Worm (Caenorhabditis elegans): ENCODE data around the gene dmsr-4.

Gene dmsr-4

DNA sequence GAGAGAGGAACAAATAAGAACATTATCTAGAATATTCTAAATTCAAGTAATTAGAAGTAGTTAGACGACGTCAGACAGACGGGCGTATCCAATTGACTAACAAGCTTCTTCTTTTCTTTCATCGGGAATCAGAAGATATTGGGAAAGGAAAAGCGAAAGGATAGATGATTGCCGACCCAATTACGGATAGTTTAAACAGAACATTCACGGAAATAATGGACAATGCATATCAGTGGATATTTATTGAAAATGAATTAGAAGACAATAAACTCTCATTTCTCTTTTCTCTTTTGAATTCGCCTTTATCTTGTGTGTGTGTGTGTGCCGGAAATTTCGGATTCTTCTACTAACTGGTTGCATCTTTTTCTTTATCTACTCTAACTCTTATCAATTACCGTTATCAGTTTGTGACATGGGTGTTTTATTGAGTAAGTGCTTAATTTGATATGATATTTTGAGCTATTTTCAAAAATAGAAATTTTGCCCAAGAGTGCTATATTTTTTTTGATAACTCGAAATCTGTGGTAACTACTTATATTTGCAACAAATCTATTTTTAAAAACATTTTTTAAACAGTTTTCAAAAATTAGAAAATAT, 22.9 kb downstream of the dmsr-4 start:
- TF ChIP-seq blmp-1 (tag; optimal IDR thresholded peaks at IDR 0.05) (peak; percentile 90), mab-5 (tag; optimal IDR thresholded peaks at IDR 0.05) (no peak)

DNA sequence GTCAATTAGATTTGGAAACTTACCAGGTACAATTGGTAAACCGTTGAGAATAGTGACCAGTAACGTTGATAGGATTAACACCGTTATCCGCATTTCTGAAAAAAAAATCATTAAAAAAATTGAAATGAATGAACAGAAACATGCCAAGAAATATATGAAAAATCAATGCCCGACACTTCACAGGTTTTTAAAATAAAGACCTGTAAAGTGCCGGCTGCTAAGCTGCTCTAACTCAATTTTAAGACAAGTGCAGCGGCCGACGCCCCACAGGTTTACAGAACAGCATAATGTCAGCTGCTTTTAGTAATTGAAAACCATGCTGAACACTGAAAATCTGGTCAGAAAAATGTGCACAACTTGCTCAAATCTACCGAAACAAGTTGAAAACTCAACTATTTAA, 24.4 kb downstream of the dmsr-4 start, which contains the start of gene cbn-1:
Gene cbn-1, minus strand, starts transcription at position 101 of the 400 bp plus-strand sequence.
- TF ChIP-seq unc-39 (tag; optimal IDR thresholded peaks at IDR 0.05), result no peak
- TF ChIP-seq bed-3 (GFP tag; optimal IDR thresholded peaks at IDR 0.05), result no peak
- no peak for TF ChIP-seq lin-32 (GFP tag; optimal IDR thresholded peaks at IDR 0.05)
- no peak for TF ChIP-seq nhr-2 (tag; optimal IDR thresholded peaks at IDR 0.05)
- TF ChIP-seq unc-120 (tag; optimal IDR thresholded peaks at IDR 0.05; ENCODE audit: poor library complexity, severe bottlenecking), result no peak
- no peak for TF ChIP-seq nhr-76 (tag; optimal IDR thresholded peaks at IDR 0.05)
- TF ChIP-seq elt-3 (tag; optimal IDR thresholded peaks at IDR 0.05), result no peak
- no peak for TF ChIP-seq ceh-39 (tag; optimal IDR thresholded peaks at IDR 0.05)
- no peak for TF ChIP-seq lsy-2 (tag; optimal IDR thresholded peaks at IDR 0.05)
- no peak for TF ChIP-seq drap-1 (GFP tag; optimal IDR thresholded peaks at IDR 0.05)
- TF ChIP-seq sptf-1 (tag; optimal IDR thresholded peaks at IDR 0.05), result no peak
- TF ChIP-seq hlh-1 (tag; optimal IDR thresholded peaks at IDR 0.05), result no peak

DNA sequence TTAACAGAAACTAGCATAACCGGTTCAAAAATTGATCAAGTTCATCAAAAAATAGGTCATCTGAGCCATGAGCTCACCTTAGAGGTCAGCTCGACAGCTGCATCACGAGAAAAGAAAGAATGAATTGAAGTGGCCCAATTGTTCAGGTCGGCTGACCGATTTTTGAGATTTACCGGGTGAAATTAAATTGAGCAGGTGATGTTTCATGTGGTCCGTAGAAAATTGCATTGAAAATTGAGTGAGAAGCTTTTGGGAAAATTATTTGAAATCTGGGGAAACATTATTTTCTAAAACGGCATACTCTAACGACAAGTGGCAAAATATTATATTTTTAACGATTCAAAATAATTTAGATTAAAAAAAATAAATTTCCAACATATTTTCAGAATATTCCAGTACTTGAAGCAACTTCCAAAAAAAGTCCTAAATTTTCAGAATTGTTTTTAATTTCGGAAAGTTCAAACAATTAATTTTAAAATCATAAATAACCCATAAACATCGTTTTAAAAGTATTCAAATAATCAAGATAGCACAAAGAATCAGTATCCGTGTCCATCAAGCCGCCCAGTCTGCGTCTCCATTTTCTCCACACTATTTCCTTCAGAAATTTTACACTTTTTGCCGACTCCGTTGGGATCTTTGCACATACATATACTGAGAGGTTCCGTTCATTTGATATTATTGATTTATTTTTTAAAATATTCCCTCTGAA, 31.1 kb downstream of the dmsr-4 start, which contains the start of gene sgcb-1:
Gene sgcb-1, plus strand, starts transcription at position 662 of the 712 bp plus-strand sequence.
- TF ChIP-seq nhr-2 (tag; optimal IDR thresholded peaks at IDR 0.05) (no peak), ces-1 (GFP tag; optimal IDR thresholded peaks at IDR 0.05) (no peak), blmp-1 (tag; optimal IDR thresholded peaks at IDR 0.05) (no peak), ceh-43 (GFP tag; optimal IDR thresholded peaks at IDR 0.05) (no peak), elt-1 (tag; optimal IDR thresholded peaks at IDR 0.05; ENCODE audit: borderline replicate concordance, insufficient read depth) (no peak), ztf-11 (tag; optimal IDR thresholded peaks at IDR 0.05) (no peak), ceh-39 (tag; optimal IDR thresholded peaks at IDR 0.05) (no peak)

DNA sequence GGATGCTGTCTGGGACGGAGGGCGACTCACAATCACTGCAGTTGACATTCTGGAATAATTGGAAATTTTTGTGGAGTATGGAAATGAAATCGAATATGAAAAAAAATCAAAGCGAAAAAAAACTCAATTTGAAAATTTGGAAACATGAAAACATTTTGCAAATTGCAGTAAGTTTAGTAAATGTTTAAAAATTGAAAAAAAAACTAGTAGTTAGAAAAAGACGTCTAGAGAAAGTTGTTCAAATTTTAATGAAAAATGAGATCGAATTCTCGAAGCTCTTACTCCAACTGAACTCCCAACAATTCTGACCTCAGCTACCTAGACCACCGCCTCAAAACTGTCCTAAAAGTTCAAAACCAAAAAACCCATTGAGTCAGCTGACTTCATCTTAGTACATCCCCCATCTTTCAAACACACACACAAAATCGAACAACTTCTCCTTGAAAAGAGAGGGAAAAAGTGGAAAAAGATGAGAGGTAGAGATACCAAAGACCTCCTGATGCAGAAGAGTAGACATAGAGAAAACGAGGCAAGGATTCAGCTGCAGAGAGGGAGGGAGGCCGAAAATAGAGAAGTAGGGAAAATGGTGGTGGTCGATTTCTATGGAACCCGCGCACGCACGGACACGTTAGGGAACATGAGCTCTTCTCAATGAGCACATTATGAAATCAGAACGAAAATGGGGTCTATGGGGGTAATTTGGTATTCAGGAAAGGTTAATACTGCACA, 33.7 kb downstream of the dmsr-4 start, which contains the start of gene K01A2.10:
Gene K01A2.10, minus strand, starts transcription at position 51 of the 729 bp plus-strand sequence.
- TF ChIP-seq lin-32 (GFP tag; optimal IDR thresholded peaks at IDR 0.05), result no peak
- TF ChIP-seq hlh-1 (tag; optimal IDR thresholded peaks at IDR 0.05), result peak; percentile 26
- TF ChIP-seq nhr-2 (tag; optimal IDR thresholded peaks at IDR 0.05), result no peak
- no peak for TF ChIP-seq unc-120 (tag; optimal IDR thresholded peaks at IDR 0.05; ENCODE audit: poor library complexity, severe bottlenecking)
- peak; percentile 15 for TF ChIP-seq sptf-1 (tag; optimal IDR thresholded peaks at IDR 0.05)
- no peak for TF ChIP-seq M03D4.4 (tag; optimal IDR thresholded peaks at IDR 0.05)
- no peak for TF ChIP-seq unc-62 (GFP tag; optimal IDR thresholded peaks at IDR 0.05)
- TF ChIP-seq mls-2 (tag; optimal IDR thresholded peaks at IDR 0.05), result no peak
- peak; percentile 1 for TF ChIP-seq mep-1 (tag; optimal IDR thresholded peaks at IDR 0.05)
- no peak for TF ChIP-seq ces-1 (GFP tag; optimal IDR thresholded peaks at IDR 0.05)
- TF ChIP-seq nhr-237 (tag; optimal IDR thresholded peaks at IDR 0.05), result no peak
- TF ChIP-seq lsy-2 (tag; optimal IDR thresholded peaks at IDR 0.05), result no peak
- no peak for TF ChIP-seq ceh-39 (tag; optimal IDR thresholded peaks at IDR 0.05)
- TF ChIP-seq unc-39 (tag; optimal IDR thresholded peaks at IDR 0.05), result no peak
- TF ChIP-seq flh-1 (GFP tag; optimal IDR thresholded peaks at IDR 0.05), result no peak

DNA sequence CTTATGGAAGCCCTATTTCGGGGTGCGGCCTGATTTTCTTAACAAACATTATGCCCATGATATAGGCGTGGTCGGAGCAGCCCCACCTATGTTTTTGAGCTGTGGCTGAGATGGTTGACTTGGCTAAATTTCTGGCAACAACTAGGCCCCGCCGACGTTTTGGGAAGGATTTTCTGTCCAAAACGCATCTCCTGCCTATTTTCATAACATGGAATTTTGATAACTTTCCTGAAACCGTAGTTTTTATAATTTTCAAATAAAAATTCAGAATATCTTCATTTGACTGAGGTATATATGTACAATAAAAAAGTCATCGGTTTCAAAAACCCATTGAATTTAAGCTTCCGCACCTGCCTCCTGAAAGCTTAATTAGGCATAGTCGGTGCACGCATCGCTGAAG, 35.7 kb downstream of the dmsr-4 start:
- TF ChIP-seq ces-1 (GFP tag; optimal IDR thresholded peaks at IDR 0.05), result no peak
- TF ChIP-seq pha-4 (tag; optimal IDR thresholded peaks at IDR 0.05), result no peak
- TF ChIP-seq bed-3 (GFP tag; optimal IDR thresholded peaks at IDR 0.05), result no peak
- no peak for TF ChIP-seq nhr-12 (tag; optimal IDR thresholded peaks at IDR 0.05)
- TF ChIP-seq unc-62 (GFP tag; optimal IDR thresholded peaks at IDR 0.05), result no peak
- no peak for TF ChIP-seq ceh-43 (GFP tag; optimal IDR thresholded peaks at IDR 0.05)
- TF ChIP-seq ham-2 (GFP tag; optimal IDR thresholded peaks at IDR 0.05), result no peak
- no peak for TF ChIP-seq unc-39 (tag; optimal IDR thresholded peaks at IDR 0.05)

Data from whole organism, mixed stage, embryonic.